Worm (Caenorhabditis elegans) whole organism, young adult: ENCODE measurements around the gene daf-9.
A peak's percentile ranks its signal among the peaks of the same experiment; 100 is the strongest.

Experiments
- B0261.1 ChIP-seq: sonication (generic microtip); optimal IDR thresholded peaks from 2 replicates; lab custom pipeline; 2016; ENCODE audit warnings: mild to moderate bottlenecking, missing genetic modification characterization, moderate library complexity, missing compliant biosample characterization
- C06A6.2 ChIP-seq: fragments of 200-800 bp; sonication (Bioruptor generic); conservative IDR thresholded peaks from 2 replicates; pipeline ENCODE4 v1.3.6; 2022; ENCODE audit warnings: missing genetic modification characterization, missing compliant biosample characterization
- F49E8.2 ChIP-seq: sonication (generic microtip); optimal IDR thresholded peaks from 3 replicates; lab custom pipeline; 2017; ENCODE audit warnings: missing genetic modification characterization, mild to moderate bottlenecking, missing compliant biosample characterization, antibody characterized with exemption, moderate library complexity; ENCODE audit not compliant: insufficient read depth
- F52B5.7 ChIP-seq: sonication (generic microtip); optimal IDR thresholded peaks from 2 replicates; lab custom pipeline; 2016; ENCODE audit warnings: mild to moderate bottlenecking, missing genetic modification characterization, missing compliant biosample characterization
- F57C9.4 ChIP-seq: sonication (generic microtip); optimal IDR thresholded peaks from 2 replicates; lab custom pipeline; 2017; ENCODE audit warnings: mild to moderate bottlenecking, missing genetic modification characterization, missing compliant biosample characterization
- K11D2.4 ChIP-seq: fragments of 200-800 bp; sonication (Bioruptor generic); IDR thresholded peaks from 2 replicates; pipeline ENCODE4 v1.3.6; 2022; ENCODE audit warnings: missing genetic modification reagents, missing genetic modification characterization, missing compliant biosample characterization
- K12H6.12 ChIP-seq: fragments of 200-800 bp; sonication (Bioruptor generic); optimal IDR thresholded peaks from 2 replicates; lab custom pipeline; 2018; ENCODE audit warnings: mild to moderate bottlenecking, missing genetic modification characterization, missing compliant biosample characterization
- T26A5.8 ChIP-seq: sonication (generic microtip); optimal IDR thresholded peaks from 2 replicates; lab custom pipeline; 2016; ENCODE audit warnings: missing genetic modification characterization, missing compliant biosample characterization
- akir-1 ChIP-seq: fragments of 200-800 bp; sonication (Bioruptor generic); optimal IDR thresholded peaks from 2 replicates; lab custom pipeline; 2018; ENCODE audit warnings: mild to moderate bottlenecking, missing genetic modification characterization, moderate library complexity, missing compliant biosample characterization
- bed-1 ChIP-seq: fragments of 200-800 bp; sonication (Bioruptor generic); IDR thresholded peaks from 2 replicates; pipeline ENCODE4 v1.3.6; 2022; ENCODE audit warnings: missing genetic modification reagents, missing genetic modification characterization, missing compliant biosample characterization
- cebp-1 ChIP-seq, 2 experiments: fragments of 200-800 bp in 1 of 2; sonication (Bioruptor generic) in 1 of 2; sonication (generic microtip) in 1 of 2; IDR thresholded peaks in 1 of 2; optimal IDR thresholded peaks in 1 of 2; 2 replicates each; pipeline versions ENCODE4 v1.3.6 to Lab custom; 2017 to 2022; ENCODE audit warnings: missing compliant biosample characterization in 2 of 2, missing genetic modification characterization in 2 of 2, mild to moderate bottlenecking in 1 of 2, missing genetic modification reagents in 1 of 2, moderate library complexity in 1 of 2
- cebp-2 ChIP-seq: fragments of 200-800 bp; sonication (Bioruptor generic); IDR thresholded peaks from 2 replicates; pipeline ENCODE4 v1.3.6; 2022; ENCODE audit warnings: missing genetic modification characterization, missing compliant biosample characterization
- ceh-40 ChIP-seq: fragments of 200-800 bp; sonication (Bioruptor generic); IDR thresholded peaks from 2 replicates; pipeline ENCODE4 v1.3.6; 2022; ENCODE audit warnings: missing genetic modification characterization, missing compliant biosample characterization
- ceh-58 ChIP-seq: fragments of 200-800 bp; sonication (Bioruptor generic); IDR thresholded peaks from 2 replicates; pipeline ENCODE4 v1.3.6; 2022; ENCODE audit warnings: missing genetic modification characterization, missing compliant biosample characterization
- ceh-91 ChIP-seq: fragments of 200-800 bp; sonication (Bioruptor generic); IDR thresholded peaks from 2 replicates; pipeline ENCODE4 v1.3.6; 2022; ENCODE audit warnings: missing genetic modification reagents, missing genetic modification characterization, missing compliant biosample characterization
- die-1 ChIP-seq: sonication (generic microtip); optimal IDR thresholded peaks from 2 replicates; lab custom pipeline; 2016; ENCODE audit warnings: missing genotype, mild to moderate bottlenecking, missing genetic modification characterization, missing compliant biosample characterization
- dpl-1 ChIP-seq: fragments of 150-350 bp; optimal IDR thresholded peaks from 2 replicates; lab custom pipeline; 2014; ENCODE audit warnings: missing biosample characterization, missing genetic modification reagents, missing genetic modification characterization
- efl-1 ChIP-seq: fragments of 150-350 bp; optimal IDR thresholded peaks from 2 replicates; lab custom pipeline; 2014; ENCODE audit warnings: missing biosample characterization, missing genetic modification reagents, missing genetic modification characterization
- egrh-3 ChIP-seq: fragments of 200-800 bp; sonication (Bioruptor generic); IDR thresholded peaks from 2 replicates; pipeline ENCODE4 v1.3.6; 2022; ENCODE audit warnings: missing genetic modification reagents, missing genetic modification characterization, missing compliant biosample characterization
- gei-17 ChIP-seq: fragments of 200-800 bp; sonication (Bioruptor generic); optimal IDR thresholded peaks from 2 replicates; lab custom pipeline; 2018; ENCODE audit warnings: mild to moderate bottlenecking, missing genetic modification characterization, missing compliant biosample characterization
- hmg-20 ChIP-seq: fragments of 200-800 bp; sonication (Bioruptor generic); IDR thresholded peaks from 2 replicates; pipeline ENCODE4 v1.3.6; 2022; ENCODE audit warnings: missing genetic modification reagents, missing genetic modification characterization, missing compliant biosample characterization
- let-526 ChIP-seq: fragments of 200-800 bp; sonication (Bioruptor generic); IDR thresholded peaks from 2 replicates; pipeline ENCODE4 v1.3.6; 2022; ENCODE audit warnings: missing genetic modification reagents, missing genetic modification characterization, missing compliant biosample characterization
- lin-35 ChIP-seq, 3 experiments: fragments of 150-350 bp in 2 of 3; sonication (generic microtip) in 1 of 3; optimal IDR thresholded peaks; 2 replicates each; lab custom pipeline; 2014 to 2018; ENCODE audit warnings: missing biosample characterization in 3 of 3, missing genetic modification characterization in 3 of 3, missing genetic modification reagents in 3 of 3
- lin-40 ChIP-seq: sonication (generic microtip); optimal IDR thresholded peaks from 2 replicates; lab custom pipeline; 2016; ENCODE audit warnings: missing genetic modification characterization, mild to moderate bottlenecking, missing compliant biosample characterization, missing genotype, missing genetic modification reagents
- madf-6 ChIP-seq: fragments of 200-800 bp; sonication (Bioruptor generic); IDR thresholded peaks from 2 replicates; pipeline ENCODE4 v1.3.6; 2022; ENCODE audit warnings: missing genetic modification reagents, missing genetic modification characterization, missing compliant biosample characterization
- madf-8 ChIP-seq: fragments of 200-800 bp; sonication (Bioruptor generic); conservative IDR thresholded peaks from 2 replicates; pipeline ENCODE4 v1.3.6; 2022; ENCODE audit warnings: missing genetic modification reagents, missing genetic modification characterization, missing compliant biosample characterization
- nfyb-1 ChIP-seq: fragments of 200-800 bp; sonication (Bioruptor generic); IDR thresholded peaks from 2 replicates; pipeline ENCODE4 v1.3.6; 2022; ENCODE audit warnings: missing genetic modification reagents, missing genetic modification characterization, missing compliant biosample characterization
- nhr-80 ChIP-seq: sonication (generic microtip); optimal IDR thresholded peaks from 2 replicates; lab custom pipeline; 2016; ENCODE audit warnings: missing genetic modification characterization, missing compliant biosample characterization
- nhr-90 ChIP-seq: sonication (generic microtip); optimal IDR thresholded peaks from 2 replicates; lab custom pipeline; 2016; ENCODE audit warnings: missing genotype, mild to moderate bottlenecking, missing genetic modification characterization, missing compliant biosample characterization
- pbrm-1 ChIP-seq: fragments of 200-800 bp; sonication (Bioruptor generic); IDR thresholded peaks from 2 replicates; pipeline ENCODE4 v1.3.6; 2022; ENCODE audit warnings: missing genetic modification reagents, missing genetic modification characterization, missing compliant biosample characterization
- tbp1 ChIP-seq: fragments of 200-800 bp; sonication (Bioruptor generic); optimal IDR thresholded peaks from 2 replicates; lab custom pipeline; 2018; ENCODE audit warnings: mild to moderate bottlenecking, missing genetic modification characterization, missing compliant biosample characterization
- unc-130 ChIP-seq: sonication (generic microtip); optimal IDR thresholded peaks from 2 replicates; lab custom pipeline; 2016; ENCODE audit warnings: missing genetic modification reagents, missing genetic modification characterization, missing compliant biosample characterization
- unc-62 ChIP-seq: fragments of 150-350 bp; optimal IDR thresholded peaks from 2 replicates; lab custom pipeline; 2014; ENCODE audit warnings: missing biosample characterization, missing genetic modification reagents, missing genetic modification characterization
- ztf-18 ChIP-seq: sonication (generic microtip); optimal IDR thresholded peaks from 2 replicates; lab custom pipeline; 2016; ENCODE audit warnings: missing genotype, mild to moderate bottlenecking, missing genetic modification characterization, missing compliant biosample characterization
- ztf-22 ChIP-seq: fragments of 200-800 bp; sonication (Bioruptor generic); optimal IDR thresholded peaks from 2 replicates; lab custom pipeline; 2018; ENCODE audit warnings: mild to moderate bottlenecking, missing genetic modification characterization, moderate library complexity, missing compliant biosample characterization
- ztf-6 ChIP-seq: fragments of 200-800 bp; sonication (Bioruptor generic); IDR thresholded peaks from 2 replicates; pipeline ENCODE4 v1.3.6; 2022; ENCODE audit warnings: missing genetic modification reagents, missing genetic modification characterization, missing compliant biosample characterization

daf-9 gene

ce11 chrX:6239927-6240639 is 43.4 kb downstream of the daf-9 start (continued):
- TF ChIP-seq ztf-6 (GFP tag; lab: Robert Waterston, UW), result no peak
- TF ChIP-seq die-1 (tag; lab: Kevin White, UChicago), result no peak
- TF ChIP-seq nhr-80 (tag; lab: Kevin White, UChicago), result peak; percentile 2
- TF ChIP-seq tbp1 (GFP tag; lab: Kevin White, UChicago), result no peak
- no peak for TF ChIP-seq T26A5.8 (tag; lab: Kevin White, UChicago)
- TF ChIP-seq lin-40 (tag; lab: Kevin White, UChicago), result no peak
- TF ChIP-seq madf-6 (GFP tag; lab: Robert Waterston, UW), result peak; percentile 58
- TF ChIP-seq F49E8.2 (tag; lab: Kevin White, UChicago), result no peak
- TF ChIP-seq ceh-91 (GFP tag; lab: Robert Waterston, UW), result no peak
- TF ChIP-seq pbrm-1, result no peak
- 0 out of 2 replicates have a peak, but pooled peaks have one; percentile 9 for TF ChIP-seq madf-8 (GFP tag; lab: Robert Waterston, UW)
- TF ChIP-seq cebp-1 (GFP tag; IDR thresholded peaks at IDR 0.05; lab: Robert Waterston, UW), result no peak
- peak; percentile 33 for TF ChIP-seq cebp-1 (tag; optimal IDR thresholded peaks at IDR 0.05; lab: Kevin White, UChicago)
- no peak for TF ChIP-seq unc-130 (GFP tag; lab: Kevin White, UChicago)
- TF ChIP-seq ceh-40, result no peak
- TF ChIP-seq ztf-22, result no peak
- TF ChIP-seq akir-1 (GFP tag; lab: Kevin White, UChicago), result no peak
- TF ChIP-seq F52B5.7 (tag; lab: Kevin White, UChicago), result no peak
- TF ChIP-seq hmg-20 (GFP tag; lab: Robert Waterston, UW), result no peak
- TF ChIP-seq nhr-90 (tag; lab: Kevin White, UChicago), result no peak
- no peak for TF ChIP-seq bed-1 (GFP tag; lab: Robert Waterston, UW)
- no peak for TF ChIP-seq gei-17 (GFP tag; lab: Kevin White, UChicago)
- TF ChIP-seq efl-1 (GFP tag; lab: Kevin White, UChicago), result peak; percentile 69
- no peak for TF ChIP-seq ceh-58 (GFP tag; lab: Robert Waterston, UW)
- no peak for TF ChIP-seq unc-62 (GFP tag; lab: Kevin White, UChicago)
- TF ChIP-seq dpl-1, result peak; percentile 43
- no peak for TF ChIP-seq cebp-2
- TF ChIP-seq F57C9.4, result no peak

DNA sequence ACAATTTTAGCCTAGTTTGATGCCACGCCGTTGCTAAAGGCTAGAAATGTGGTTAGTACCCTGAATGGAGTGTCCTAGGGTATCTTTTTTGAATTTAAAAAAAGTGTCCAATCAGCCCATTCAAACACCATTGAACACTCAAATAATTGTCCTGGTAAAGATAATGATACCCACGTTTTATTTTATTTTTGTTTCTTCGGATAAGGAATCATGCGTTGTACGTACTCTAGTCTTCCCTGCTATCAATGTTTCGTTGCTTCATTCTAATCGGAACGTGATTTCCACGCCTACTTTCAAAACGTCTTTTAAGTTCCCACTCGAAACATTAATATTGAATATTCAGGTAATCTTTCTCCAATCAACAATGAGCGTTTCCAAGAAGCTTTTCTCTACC is 43.9 kb downstream of the daf-9 start, which contains the start of gene got-2.2:
TSS of gene got-2.2 (plus strand) at position 344 of the 394 bp plus-strand sequence.
- no peak for TF ChIP-seq unc-130 (GFP tag; lab: Kevin White, UChicago)
- no peak for TF ChIP-seq nfyb-1
- no peak for TF ChIP-seq B0261.1 (tag; lab: Kevin White, UChicago)
- no peak for TF ChIP-seq let-526 (GFP tag; lab: Robert Waterston, UW)
- TF ChIP-seq die-1 (tag; lab: Kevin White, UChicago), result no peak
- no peak for TF ChIP-seq ztf-18 (tag; lab: Kevin White, UChicago)
- TF ChIP-seq K12H6.12 (tag; lab: Kevin White, UChicago), result no peak

DNA sequence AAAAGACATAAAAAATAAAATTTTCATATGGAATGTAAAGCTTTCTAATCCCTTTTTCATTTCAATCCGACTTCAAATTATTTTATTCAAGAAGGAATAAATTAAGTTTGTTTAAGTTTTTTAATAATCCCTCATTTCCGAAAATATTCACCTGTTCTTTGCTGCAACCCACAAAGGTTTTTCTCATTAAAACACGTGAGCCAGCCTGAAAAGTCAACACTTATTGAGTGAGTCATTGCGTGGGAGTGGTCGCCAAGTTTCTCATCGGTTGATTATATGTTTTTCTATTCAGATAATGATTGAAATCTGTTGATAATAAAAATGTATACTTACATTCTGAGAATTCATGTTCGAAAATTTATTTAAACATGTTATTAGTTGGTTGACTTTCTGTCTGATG is 48.8 kb downstream of the daf-9 start:
- no peak for TF ChIP-seq lin-35 (GFP tag; optimal IDR thresholded peaks at IDR 0.05; lab: Kevin White, UChicago)
- TF ChIP-seq K11D2.4, result no peak
- TF ChIP-seq egrh-3 (GFP tag; lab: Robert Waterston, UW), result no peak
- no peak for TF ChIP-seq die-1 (tag; lab: Kevin White, UChicago)
- TF ChIP-seq C06A6.2 (GFP tag; lab: Robert Waterston, UW), result no peak
- TF ChIP-seq, all 124 proteins: peak for 0
